Worm (Caenorhabditis elegans) whole organism, early embryonic: ENCODE measurements around the gene str-260.

Experiments
- aly-1 ChIP-seq: sonication (generic microtip); optimal IDR thresholded peaks from 2 replicates; lab custom pipeline; 2016; ENCODE audit warnings: missing genetic modification characterization, missing compliant biosample characterization
- ama-1 ChIP-seq: fragments of 150-350 bp; optimal IDR thresholded peaks from 2 replicates; lab custom pipeline; 2014
- ceh-13 ChIP-seq: fragments of 200-800 bp; sonication (Bioruptor generic); optimal IDR thresholded peaks from 2 replicates; lab custom pipeline; 2018; ENCODE audit warnings: mild to moderate bottlenecking, missing genetic modification characterization, missing compliant biosample characterization
- ceh-36 ChIP-seq: sonication (generic microtip); optimal IDR thresholded peaks from 2 replicates; lab custom pipeline; 2016; ENCODE audit warnings: missing genetic modification characterization, inconsistent platforms, missing compliant biosample characterization
- ets-7 ChIP-seq: sonication (generic microtip); optimal IDR thresholded peaks from 2 replicates; lab custom pipeline; 2016; ENCODE audit warnings: missing genotype, missing genetic modification characterization, missing compliant biosample characterization
- flt-1 ChIP-seq: fragments of 200-800 bp; sonication (Bioruptor generic); IDR thresholded peaks from 2 replicates; pipeline ENCODE4 v1.3.6; 2022; ENCODE audit warnings: missing genetic modification characterization, missing compliant biosample characterization
- hmbx-1 ChIP-seq: sonication (generic microtip); optimal IDR thresholded peaks from 2 replicates; lab custom pipeline; 2016; ENCODE audit warnings: mild to moderate bottlenecking, missing genetic modification characterization, missing compliant biosample characterization
- hmg-4 ChIP-seq: fragments of 200-800 bp; sonication (Bioruptor generic); optimal IDR thresholded peaks from 2 replicates; lab custom pipeline; 2018; ENCODE audit warnings: mild to moderate bottlenecking, missing genetic modification characterization, missing compliant biosample characterization
- hnd-1 ChIP-seq: sonication (generic microtip); optimal IDR thresholded peaks from 2 replicates; lab custom pipeline; 2016; ENCODE audit warnings: missing genetic modification characterization, missing compliant biosample characterization
- sea-1 ChIP-seq: fragments of 200-800 bp; sonication (Bioruptor generic); conservative IDR thresholded peaks from 2 replicates; pipeline ENCODE4 v1.3.6; 2022; ENCODE audit warnings: missing genetic modification characterization, missing compliant biosample characterization

DNA sequence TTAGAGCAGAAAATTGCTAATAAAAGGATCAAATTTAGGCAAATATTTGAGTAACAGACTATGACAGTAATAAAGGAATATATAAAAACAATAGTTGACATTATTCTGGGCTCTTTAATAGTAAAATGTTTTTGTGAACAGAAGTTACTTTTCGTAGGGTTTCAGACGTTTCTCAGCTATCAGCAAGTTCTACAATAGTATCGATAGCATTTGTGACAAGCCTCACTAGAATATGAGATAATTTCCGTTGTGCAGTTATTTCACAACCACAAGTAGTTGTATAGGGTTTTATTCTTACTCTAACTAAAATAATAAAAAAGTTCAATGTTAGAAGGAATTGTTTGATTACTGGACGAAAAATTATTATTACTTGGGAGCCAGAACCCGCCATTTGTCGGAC, 19.5 kb downstream of the str-260 start, which contains the start of gene srbc-68:
- TF ChIP-seq hmg-4 (GFP tag; lab: Kevin White, UChicago), result no peak
- no peak for TF ChIP-seq ama-1
- TF ChIP-seq ets-7, result no peak
- no peak for TF ChIP-seq hmbx-1 (tag; lab: Kevin White, UChicago)
- TF ChIP-seq flt-1, result no peak
- TF ChIP-seq ceh-13, result no peak
- TF ChIP-seq ceh-36 (tag; lab: Kevin White, UChicago), result no peak
- TF ChIP-seq sea-1 (GFP tag; lab: Robert Waterston, UW), result no peak
- TF ChIP-seq aly-1 (tag; lab: Kevin White, UChicago), result no peak
- TF ChIP-seq hnd-1 (tag; lab: Kevin White, UChicago), result no peak
